Fruit fly (Drosophila melanogaster) whole organism, pupa: ENCODE measurements around the gene CG3632.

Experiments
- CG13204 ChIP-seq: fragments of 200-800 bp; sonication (Bioruptor generic); optimal IDR thresholded peaks from 2 replicates; lab custom pipeline; 2018; ENCODE audit warnings: missing biosample characterization, mild to moderate bottlenecking, missing genetic modification characterization, moderate library complexity
- CG15710 ChIP-seq: fragments of 200-800 bp; sonication (Bioruptor generic); optimal IDR thresholded peaks from 2 replicates; lab custom pipeline; 2018; ENCODE audit warnings: missing biosample characterization, mild to moderate bottlenecking, missing genetic modification characterization, moderate library complexity
- CG32121 ChIP-seq: fragments of 200-800 bp; sonication (Bioruptor generic); IDR thresholded peaks from 2 replicates; pipeline ENCODE4 v1.3.6; 2022; ENCODE audit warnings: missing biosample characterization, missing genetic modification characterization
- gl ChIP-seq: fragments of 200-800 bp; sonication (Bioruptor generic); optimal IDR thresholded peaks from 2 replicates; lab custom pipeline; 2018; ENCODE audit warnings: missing biosample characterization, mild to moderate bottlenecking, missing genetic modification characterization

DNA sequence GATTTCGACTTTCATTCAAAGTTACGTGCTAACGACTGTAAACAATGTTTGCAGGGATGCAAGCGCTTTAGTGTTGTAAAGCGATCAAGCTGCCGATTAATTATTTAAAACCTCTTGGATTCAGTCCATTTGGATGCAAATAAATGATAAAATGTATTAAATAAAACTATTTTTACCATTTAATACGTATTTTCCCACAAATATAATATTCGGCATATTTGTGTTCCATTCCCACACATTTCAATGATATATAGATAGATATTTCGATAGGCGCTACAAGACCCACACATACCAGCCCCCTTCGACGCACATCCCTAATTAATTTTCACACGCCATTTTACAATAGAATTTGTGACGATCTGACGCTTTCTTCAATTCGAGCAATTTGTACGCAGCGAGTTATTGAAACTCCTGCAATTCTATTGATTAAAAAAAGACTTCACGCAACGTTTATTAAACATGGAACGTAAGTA lies 7.9 kb upstream of the CG3632 start, which contains the start of the genes CG32576 and caz:
- TF ChIP-seq CG15710 (tag; lab: Kevin White, UChicago) (peak; percentile 10), gl (no peak), CG13204 (no peak), CG32121 (GFP tag; lab: Robert Waterston, UW) (no peak)
